Fruit fly (Drosophila melanogaster) whole organism, prepupa: ENCODE results near the gene JMJD5.
A peak's percentile ranks its signal among the peaks of the same experiment; 100 is the strongest.

ENCODE experiments used
- Blimp-1 ChIP-seq: fragments of 200-800 bp; sonication (Bioruptor generic); optimal IDR thresholded peaks from 3 replicates; lab custom pipeline; 2017; ENCODE audit warnings: missing biosample characterization, missing genetic modification characterization, mild to moderate bottlenecking, moderate library complexity, missing genetic modification reagents
- CG10669 ChIP-seq: fragments of 200-800 bp; sonication (Bioruptor generic); optimal IDR thresholded peaks from 3 replicates; lab custom pipeline; 2018; ENCODE audit warnings: missing biosample characterization, mild to moderate bottlenecking, missing genetic modification characterization, moderate library complexity
- CG11762 ChIP-seq: fragments of 200-800 bp; sonication (Bioruptor generic); optimal IDR thresholded peaks from 3 replicates; lab custom pipeline; 2016; ENCODE audit warnings: missing biosample characterization, missing genetic modification characterization; ENCODE audit not compliant: insufficient read depth
- CG15336 ChIP-seq: fragments of 200-800 bp; sonication (Bioruptor generic); IDR thresholded peaks from 2 replicates; pipeline ENCODE4 v1.3.6; 2022; ENCODE audit warnings: missing biosample characterization, missing genetic modification characterization
- CG16779 ChIP-seq: fragments of 200-800 bp; sonication (Bioruptor generic); optimal IDR thresholded peaks from 3 replicates; lab custom pipeline; 2017; ENCODE audit warnings: missing biosample characterization, mild to moderate bottlenecking, missing genetic modification characterization
- CG3032 ChIP-seq: fragments of 200-800 bp; optimal IDR thresholded peaks from 2 replicates; lab custom pipeline; 2019; ENCODE audit warnings: missing biosample characterization, mild to moderate bottlenecking, missing genetic modification characterization, moderate library complexity
- CG31627 ChIP-seq: fragments of 200-800 bp; sonication (Bioruptor generic); optimal IDR thresholded peaks from 3 replicates; lab custom pipeline; 2016; ENCODE audit warnings: missing biosample characterization, missing genetic modification characterization
- CG32006 ChIP-seq: fragments of 200-800 bp; sonication (Bioruptor generic); optimal IDR thresholded peaks from 3 replicates; lab custom pipeline; 2017; ENCODE audit warnings: missing biosample characterization, mild to moderate bottlenecking, missing genetic modification characterization
- CG34406 ChIP-seq: fragments of 200-800 bp; sonication (Bioruptor generic); optimal IDR thresholded peaks from 3 replicates; lab custom pipeline; 2016; ENCODE audit warnings: missing biosample characterization, missing genetic modification characterization
- CG3919 ChIP-seq: fragments of 200-800 bp; sonication (Bioruptor generic); optimal IDR thresholded peaks from 3 replicates; lab custom pipeline; 2016; ENCODE audit warnings: missing biosample characterization, missing genetic modification characterization
- CG4318 ChIP-seq: fragments of 200-800 bp; sonication (Bioruptor generic); optimal IDR thresholded peaks from 3 replicates; lab custom pipeline; 2017; ENCODE audit warnings: missing biosample characterization, mild to moderate bottlenecking, missing genetic modification characterization
- CG6163 ChIP-seq: fragments of 200-800 bp; sonication (Bioruptor generic); IDR thresholded peaks from 3 replicates; pipeline ENCODE4 v1.3.6; 2022; ENCODE audit warnings: missing biosample characterization, missing genetic modification characterization
- CG6276 ChIP-seq: fragments of 200-800 bp; sonication (Bioruptor generic); optimal IDR thresholded peaks from 2 replicates; lab custom pipeline; 2017; ENCODE audit warnings: missing biosample characterization, mild to moderate bottlenecking, missing genetic modification characterization
- CG6854 ChIP-seq: fragments of 200-800 bp; sonication (Bioruptor generic); optimal IDR thresholded peaks from 2 replicates; lab custom pipeline; 2017; ENCODE audit warnings: missing biosample characterization, mild to moderate bottlenecking, missing genetic modification characterization
- CG7368 ChIP-seq: fragments of 200-800 bp; sonication (Bioruptor generic); optimal IDR thresholded peaks from 3 replicates; lab custom pipeline; 2016; ENCODE audit warnings: missing biosample characterization, missing genetic modification characterization
- CG8319 ChIP-seq: fragments of 200-800 bp; sonication (Bioruptor generic); optimal IDR thresholded peaks from 3 replicates; lab custom pipeline; 2016; ENCODE audit warnings: missing biosample characterization, missing genetic modification characterization
- CG8632 ChIP-seq: fragments of 200-800 bp; sonication (Bioruptor generic); optimal IDR thresholded peaks from 3 replicates; lab custom pipeline; 2016; ENCODE audit warnings: missing biosample characterization, missing genetic modification characterization
- CG9139 ChIP-seq: fragments of 200-800 bp; sonication (Bioruptor generic); optimal IDR thresholded peaks from 3 replicates; lab custom pipeline; 2017; ENCODE audit warnings: missing biosample characterization, mild to moderate bottlenecking, missing genetic modification characterization
- Eip75B ChIP-seq: fragments of 200-800 bp; sonication (Bioruptor generic); optimal IDR thresholded peaks from 3 replicates; lab custom pipeline; 2016; ENCODE audit warnings: missing biosample characterization, missing genetic modification characterization
- Eip78C ChIP-seq: fragments of 200-800 bp; sonication (Bioruptor generic); peaks from one replicate; lab custom pipeline; 2016; ENCODE audit warnings: missing biosample characterization, missing genetic modification characterization
- Ets21C ChIP-seq: fragments of 200-800 bp; sonication (Bioruptor generic); optimal IDR thresholded peaks from 3 replicates; lab custom pipeline; 2016; ENCODE audit warnings: missing biosample characterization, missing genetic modification characterization
- Ets96B ChIP-seq: fragments of 200-800 bp; optimal IDR thresholded peaks from 2 replicates; lab custom pipeline; 2019; ENCODE audit warnings: missing biosample characterization, mild to moderate bottlenecking, missing genetic modification characterization, moderate library complexity
- Gug ChIP-seq: fragments of 200-800 bp; sonication (Bioruptor generic); IDR thresholded peaks from 2 replicates; pipeline ENCODE4 v1.3.6; 2022; ENCODE audit warnings: missing biosample characterization, missing genetic modification characterization
- Hr38 ChIP-seq: sonication (Bioruptor generic); optimal IDR thresholded peaks from 2 replicates; lab custom pipeline; 2016; ENCODE audit warnings: missing biosample characterization, missing genetic modification characterization
- Hr39 ChIP-seq: fragments of 200-800 bp; sonication (Bioruptor generic); optimal IDR thresholded peaks from 2 replicates; lab custom pipeline; 2016; ENCODE audit warnings: missing biosample characterization, missing genetic modification characterization
- Hr4 ChIP-seq: fragments of 200-800 bp; sonication (Bioruptor generic); optimal IDR thresholded peaks from 3 replicates; lab custom pipeline; 2016; ENCODE audit warnings: missing biosample characterization, missing genetic modification characterization
- Lpt ChIP-seq: fragments of 200-800 bp; sonication (Bioruptor generic); optimal IDR thresholded peaks from 3 replicates; lab custom pipeline; 2016; ENCODE audit warnings: missing biosample characterization, missing genetic modification characterization
- Met ChIP-seq: fragments of 200-800 bp; sonication (Bioruptor generic); optimal IDR thresholded peaks from 3 replicates; lab custom pipeline; 2016; ENCODE audit warnings: missing biosample characterization, missing genetic modification characterization
- OdsH ChIP-seq: fragments of 200-800 bp; sonication (Bioruptor generic); optimal IDR thresholded peaks from 3 replicates; lab custom pipeline; 2016; ENCODE audit warnings: missing biosample characterization, missing genetic modification characterization
- Smox ChIP-seq: fragments of 200-800 bp; sonication (Bioruptor generic); optimal IDR thresholded peaks from 3 replicates; lab custom pipeline; 2016; ENCODE audit warnings: missing biosample characterization, missing genetic modification characterization
- Sox14 ChIP-seq: fragments of 200-800 bp; sonication (Bioruptor generic); optimal IDR thresholded peaks from 3 replicates; lab custom pipeline; 2016; ENCODE audit warnings: missing biosample characterization, missing genetic modification characterization
- Sox15 ChIP-seq: fragments of 200-800 bp; sonication (Bioruptor generic); optimal IDR thresholded peaks from 3 replicates; lab custom pipeline; 2016; ENCODE audit warnings: missing biosample characterization, missing genetic modification characterization
- achi ChIP-seq: fragments of 200-800 bp; sonication (Bioruptor generic); optimal IDR thresholded peaks from 3 replicates; lab custom pipeline; 2016; ENCODE audit warnings: missing biosample characterization, missing genetic modification characterization
- cyc ChIP-seq: fragments of 200-800 bp; sonication (Bioruptor generic); optimal IDR thresholded peaks from 3 replicates; lab custom pipeline; 2016; ENCODE audit warnings: missing biosample characterization, missing genetic modification characterization
- dac ChIP-seq: fragments of 200-800 bp; sonication (Bioruptor generic); optimal IDR thresholded peaks from 2 replicates; lab custom pipeline; 2017; ENCODE audit warnings: missing biosample characterization, mild to moderate bottlenecking, missing genetic modification characterization
- dsx ChIP-seq: fragments of 200-800 bp; optimal IDR thresholded peaks from 3 replicates; lab custom pipeline; 2019; ENCODE audit warnings: missing biosample characterization, mild to moderate bottlenecking, missing genetic modification characterization, moderate library complexity; ENCODE audit not compliant: poor library complexity, severe bottlenecking
- esn ChIP-seq: fragments of 200-800 bp; sonication (Bioruptor generic); optimal IDR thresholded peaks from 2 replicates; lab custom pipeline; 2016; ENCODE audit warnings: missing biosample characterization, mild to moderate bottlenecking, missing genetic modification characterization, moderate library complexity
- fd59A ChIP-seq: fragments of 200-800 bp; sonication (Bioruptor generic); optimal IDR thresholded peaks from 2 replicates; lab custom pipeline; 2017; ENCODE audit warnings: missing biosample characterization, mild to moderate bottlenecking, missing genetic modification characterization, missing genetic modification reagents
- fd85E ChIP-seq: fragments of 200-800 bp; sonication (Bioruptor generic); optimal IDR thresholded peaks from 3 replicates; lab custom pipeline; 2016; ENCODE audit warnings: missing biosample characterization, missing genetic modification characterization
- lz ChIP-seq: fragments of 200-800 bp; sonication (Bioruptor generic); optimal IDR thresholded peaks from 3 replicates; lab custom pipeline; 2016; ENCODE audit warnings: missing biosample characterization, missing genetic modification characterization
- net ChIP-seq: fragments of 200-800 bp; sonication (Bioruptor generic); optimal IDR thresholded peaks from 3 replicates; lab custom pipeline; 2016; ENCODE audit warnings: missing biosample characterization, missing genetic modification characterization
- salr ChIP-seq, 2 experiments: fragments of 200-800 bp; sonication (Bioruptor generic); optimal IDR thresholded peaks; 3 replicates each; lab custom pipeline; 2016 to 2018; ENCODE audit warnings: missing biosample characterization in 2 of 2, missing genetic modification characterization in 2 of 2, mild to moderate bottlenecking in 1 of 2
- spab ChIP-seq: fragments of 200-800 bp; sonication (Bioruptor generic); optimal IDR thresholded peaks from 2 replicates; lab custom pipeline; 2017; ENCODE audit warnings: missing biosample characterization, mild to moderate bottlenecking, missing genetic modification characterization, missing genetic modification reagents
- svp ChIP-seq: fragments of 200-800 bp; sonication (Bioruptor generic); peaks from one replicate; lab custom pipeline; 2016; ENCODE audit warnings: missing biosample characterization, missing genetic modification characterization
- topi ChIP-seq: fragments of 200-800 bp; sonication (Bioruptor generic); optimal IDR thresholded peaks from 3 replicates; lab custom pipeline; 2016; ENCODE audit warnings: missing biosample characterization, missing genetic modification characterization
- vri ChIP-seq: fragments of 200-800 bp; sonication (Bioruptor generic); optimal IDR thresholded peaks from 3 replicates; lab custom pipeline; 2016; ENCODE audit warnings: missing biosample characterization, mild to moderate bottlenecking, missing genetic modification characterization

JMJD5 gene

dm6 chr3L:805642-806218 lies 35.4 kb downstream of the JMJD5 start (continued):
- TF ChIP-seq dsx, result peak; percentile 49
- peak; percentile 30 for TF ChIP-seq CG8319 (GFP tag; lab: Kevin White, UChicago)
- peak; percentile 89 for TF ChIP-seq Gug (GFP tag; lab: Robert Waterston, UW)
- TF ChIP-seq Eip75B (GFP tag; lab: Kevin White, UChicago), result peak; percentile 64
- peak; percentile 64 for TF ChIP-seq CG10669 (GFP tag; lab: Kevin White, UChicago)
- TF ChIP-seq CG6854 (GFP tag; lab: Kevin White, UChicago), result peak; percentile 28
- TF ChIP-seq Hr38 (GFP tag; lab: Kevin White, UChicago), result peak; percentile 20
- TF ChIP-seq CG8632 (GFP tag; lab: Kevin White, UChicago), result no peak
- peak; percentile 5 for TF ChIP-seq fd85E (GFP tag; lab: Kevin White, UChicago)
- TF ChIP-seq, all 60 proteins: peak for 55

dm6 chr3L:804557-805260 lies 36.5 kb downstream of the JMJD5 start:
- TF ChIP-seq CG6854 (GFP tag; lab: Kevin White, UChicago), result no peak
- peak; percentile 43 for TF ChIP-seq Ets96B
- no peak for TF ChIP-seq CG4318 (GFP tag; lab: Kevin White, UChicago)
- no peak for TF ChIP-seq Sox15 (GFP tag; lab: Kevin White, UChicago)
- peak; percentile 37 for TF ChIP-seq OdsH (GFP tag; lab: Kevin White, UChicago)
- TF ChIP-seq esn, result peak; percentile 59
- TF ChIP-seq CG8319 (GFP tag; lab: Kevin White, UChicago), result no peak
- peak; percentile 36 for TF ChIP-seq Hr4 (GFP tag; lab: Kevin White, UChicago)
- TF ChIP-seq vri (GFP tag; lab: Kevin White, UChicago), result peak; percentile 38
- TF ChIP-seq Eip75B (GFP tag; lab: Kevin White, UChicago), result peak; percentile 37
- TF ChIP-seq CG11762, result no peak
- no peak for TF ChIP-seq dsx
- no peak for TF ChIP-seq fd59A (GFP tag; lab: Kevin White, UChicago)
- no peak for TF ChIP-seq Ets21C (GFP tag; lab: Kevin White, UChicago)
- TF ChIP-seq CG32006, result peak; percentile 33
- TF ChIP-seq Lpt, result no peak
- peak; percentile 45 for TF ChIP-seq lz (GFP tag; lab: Kevin White, UChicago)
- no peak for TF ChIP-seq fd85E (GFP tag; lab: Kevin White, UChicago)
- TF ChIP-seq Hr39 (GFP tag; lab: Kevin White, UChicago), result peak; percentile 41
- TF ChIP-seq spab (GFP tag; lab: Kevin White, UChicago), result peak; percentile 23
- peak; percentile 15 for TF ChIP-seq CG34406 (GFP tag; lab: Kevin White, UChicago)
- TF ChIP-seq cyc (GFP tag; lab: Kevin White, UChicago), result no peak
- peak; percentile 79 for TF ChIP-seq svp (GFP tag; lab: Kevin White, UChicago)
- peak; percentile 80 for TF ChIP-seq Eip78C (GFP tag; lab: Kevin White, UChicago)
- no peak for TF ChIP-seq CG16779 (tag; lab: Kevin White, UChicago)
- TF ChIP-seq CG15336 (GFP tag; lab: Robert Waterston, UW), result peak; percentile 36; the same call in 1 of the 2 replicates
- TF ChIP-seq CG6163, result peak; percentile 62; the same call in 2 of the 3 replicates
- no peak for TF ChIP-seq CG9139
- TF ChIP-seq CG6276 (GFP tag; lab: Kevin White, UChicago), result no peak
- TF ChIP-seq Smox (GFP tag; lab: Kevin White, UChicago), result peak; percentile 37
- TF ChIP-seq salr (GFP tag; optimal IDR thresholded peaks at IDR 0.05; lab: Kevin White, UChicago), result no peak
- TF ChIP-seq Sox14, result peak; percentile 42
- peak; percentile 18 for TF ChIP-seq CG7368 (GFP tag; lab: Kevin White, UChicago)
- no peak for TF ChIP-seq Hr38 (GFP tag; lab: Kevin White, UChicago)
- TF ChIP-seq CG3032 (tag; lab: Kevin White, UChicago), result no peak
- TF ChIP-seq dac (GFP tag; lab: Kevin White, UChicago), result no peak
- TF ChIP-seq CG31627 (GFP tag; lab: Kevin White, UChicago), result peak; percentile 42
- peak; percentile 22 for TF ChIP-seq net (GFP tag; lab: Kevin White, UChicago)
- peak; percentile 47 for TF ChIP-seq CG10669 (GFP tag; lab: Kevin White, UChicago)
- TF ChIP-seq Blimp-1 (GFP tag; lab: Kevin White, UChicago), result no peak
- TF ChIP-seq topi (GFP tag; lab: Kevin White, UChicago), result peak; percentile 45
- TF ChIP-seq CG8632 (GFP tag; lab: Kevin White, UChicago), result peak; percentile 18
- peak; percentile 61 for TF ChIP-seq Met (GFP tag; lab: Kevin White, UChicago)
- TF ChIP-seq achi (GFP tag; lab: Kevin White, UChicago), result peak; percentile 37
- TF ChIP-seq CG3919 (GFP tag; lab: Kevin White, UChicago), result peak; percentile 57
